Worm (Caenorhabditis elegans) whole organism, L1 larva: ENCODE measurements around the gene irld-24.

Experiments
- C04F5.9 ChIP-seq: sonication (generic microtip); optimal IDR thresholded peaks from 2 replicates; lab custom pipeline; 2016; ENCODE audit warnings: missing genetic modification characterization, missing compliant biosample characterization
- C16A3.4 ChIP-seq: fragments of 150-350 bp; optimal IDR thresholded peaks from 2 replicates; lab custom pipeline; 2014; ENCODE audit warnings: missing biosample characterization, missing genetic modification characterization
- aha-1 ChIP-seq: fragments of 150-350 bp; optimal IDR thresholded peaks from 2 replicates; lab custom pipeline; 2014; ENCODE audit warnings: missing biosample characterization, missing genetic modification characterization
- alr-1 ChIP-seq: fragments of 200-800 bp; sonication (Bioruptor generic); optimal IDR thresholded peaks from 2 replicates; lab custom pipeline; 2018; ENCODE audit warnings: borderline replicate concordance, mild to moderate bottlenecking, missing genetic modification characterization, missing compliant biosample characterization
- blmp-1 ChIP-seq: fragments of 150-350 bp; optimal IDR thresholded peaks from 2 replicates; lab custom pipeline; 2014; ENCODE audit warnings: missing biosample characterization, missing genetic modification characterization
- ceh-63 ChIP-seq: fragments of 200-800 bp; sonication (Bioruptor generic); optimal IDR thresholded peaks from 2 replicates; lab custom pipeline; 2018; ENCODE audit warnings: mild to moderate bottlenecking, missing genetic modification characterization, missing compliant biosample characterization
- ceh-82 ChIP-seq, 3 experiments: fragments of 150-350 bp in 1 of 3; sonication (generic microtip) in 2 of 3; optimal IDR thresholded peaks; 2 replicates each; lab custom pipeline; 2014 to 2017; ENCODE audit warnings: missing biosample characterization in 3 of 3, missing genetic modification characterization in 3 of 3
- ceh-90 ChIP-seq: sonication (generic microtip); optimal IDR thresholded peaks from 2 replicates; lab custom pipeline; 2016; ENCODE audit warnings: missing genetic modification characterization, missing compliant biosample characterization
- ces-1 ChIP-seq: fragments of 150-350 bp; optimal IDR thresholded peaks from 2 replicates; lab custom pipeline; 2014; ENCODE audit warnings: missing biosample characterization, missing genetic modification reagents, missing genetic modification characterization
- dsc-1 ChIP-seq: sonication (generic microtip); optimal IDR thresholded peaks from 2 replicates; lab custom pipeline; 2016; ENCODE audit warnings: mild to moderate bottlenecking, missing genetic modification characterization, missing compliant biosample characterization
- efl-1 ChIP-seq, 4 experiments: fragments of 150-350 bp; optimal IDR thresholded peaks in 3 of 4; peaks in 1 of 4; 1 replicate in 1 of 4; 2 replicates in 3 of 4; lab custom pipeline; 2014; ENCODE audit warnings: missing biosample characterization in 2 of 4, missing genetic modification characterization in 2 of 4, missing genetic modification reagents in 2 of 4
- egl-13 ChIP-seq: sonication (generic microtip); optimal IDR thresholded peaks from 2 replicates; lab custom pipeline; 2016; ENCODE audit warnings: missing genotype, missing genetic modification reagents, missing genetic modification characterization, missing compliant biosample characterization
- elt-2 ChIP-seq: sonication (generic microtip); optimal IDR thresholded peaks from 2 replicates; lab custom pipeline; 2016; ENCODE audit warnings: missing genetic modification characterization, mild to moderate bottlenecking, inconsistent platforms, missing compliant biosample characterization, missing genetic modification reagents
- elt-3 ChIP-seq, 6 experiments: fragments of 150-350 bp in 1 of 6; sonication (generic microtip); optimal IDR thresholded peaks; 2 replicates each; lab custom pipeline; 2017 to 2018; ENCODE audit warnings: missing biosample characterization in 6 of 6, missing genetic modification characterization in 6 of 6, inconsistent platforms in 1 of 6
- fkh-4 ChIP-seq: sonication (generic microtip); optimal IDR thresholded peaks from 2 replicates; lab custom pipeline; 2016; ENCODE audit warnings: missing compliant biosample characterization, missing genetic modification characterization, borderline replicate concordance
- fos-1 ChIP-seq: fragments of 150-350 bp; optimal IDR thresholded peaks from 2 replicates; lab custom pipeline; 2014; ENCODE audit warnings: missing biosample characterization, missing genetic modification characterization
- hpl-2 ChIP-seq: fragments of 150-350 bp; optimal IDR thresholded peaks from 2 replicates; lab custom pipeline; 2014; ENCODE audit warnings: missing biosample characterization, missing genetic modification reagents, missing genetic modification characterization
- jun-1 ChIP-seq: fragments of 150-350 bp; optimal IDR thresholded peaks from 2 replicates; lab custom pipeline; 2014; ENCODE audit warnings: missing biosample characterization, missing genetic modification reagents, missing genetic modification characterization
- lin-13 ChIP-seq: fragments of 150-350 bp; optimal IDR thresholded peaks from 2 replicates; lab custom pipeline; 2014; ENCODE audit warnings: missing biosample characterization, missing genetic modification reagents, missing genetic modification characterization
- lin-35 ChIP-seq, 2 experiments: fragments of 150-350 bp; optimal IDR thresholded peaks; 2 replicates each; lab custom pipeline; 2014; ENCODE audit warnings: missing biosample characterization in 2 of 2, missing genetic modification characterization in 2 of 2, missing genetic modification reagents in 2 of 2
- mep-1 ChIP-seq: fragments of 150-350 bp; optimal IDR thresholded peaks from 2 replicates; lab custom pipeline; 2014; ENCODE audit warnings: missing biosample characterization, missing genetic modification characterization
- nhr-19 ChIP-seq: fragments of 200-800 bp; sonication (Bioruptor generic); conservative IDR thresholded peaks from 2 replicates; pipeline ENCODE4 v1.3.6; 2022; ENCODE audit warnings: missing genetic modification characterization, missing compliant biosample characterization
- nhr-237 ChIP-seq: fragments of 150-350 bp; optimal IDR thresholded peaks from 2 replicates; lab custom pipeline; 2014; ENCODE audit warnings: missing biosample characterization, missing genetic modification characterization
- nhr-71 ChIP-seq: sonication (generic microtip); optimal IDR thresholded peaks from 2 replicates; lab custom pipeline; 2016; ENCODE audit warnings: mild to moderate bottlenecking, missing genetic modification characterization, moderate library complexity, missing compliant biosample characterization
- nhr-76 ChIP-seq: sonication (generic microtip); optimal IDR thresholded peaks from 2 replicates; lab custom pipeline; 2017; ENCODE audit warnings: missing biosample characterization, missing genetic modification characterization
- nhr-85 ChIP-seq: sonication (generic microtip); peaks from one replicate; lab custom pipeline; 2016; ENCODE audit warnings: missing genetic modification characterization, inconsistent platforms, missing compliant biosample characterization
- pqm-1 ChIP-seq: sonication (generic microtip); optimal IDR thresholded peaks from 3 replicates; lab custom pipeline; 2017; ENCODE audit warnings: missing biosample characterization, missing genetic modification characterization
- skn-1 ChIP-seq: fragments of 150-350 bp; optimal IDR thresholded peaks from 2 replicates; lab custom pipeline; 2014; ENCODE audit warnings: missing biosample characterization, missing genetic modification characterization
- snpc-4 ChIP-seq: fragments of 150-350 bp; optimal IDR thresholded peaks from 2 replicates; lab custom pipeline; 2014; ENCODE audit warnings: missing biosample characterization, missing genetic modification characterization
- sox-4 ChIP-seq: sonication (generic microtip); optimal IDR thresholded peaks from 2 replicates; lab custom pipeline; 2016; ENCODE audit warnings: missing genetic modification characterization, missing compliant biosample characterization
- sptf-1 ChIP-seq: fragments of 150-350 bp; optimal IDR thresholded peaks from 2 replicates; lab custom pipeline; 2014; ENCODE audit warnings: missing biosample characterization, missing genetic modification characterization
- sup-37 ChIP-seq: fragments of 200-800 bp; sonication (Bioruptor generic); optimal IDR thresholded peaks from 2 replicates; lab custom pipeline; 2018; ENCODE audit warnings: mild to moderate bottlenecking, missing genetic modification characterization, missing compliant biosample characterization
- swsn-7 ChIP-seq: sonication (generic microtip); optimal IDR thresholded peaks from 2 replicates; lab custom pipeline; 2016; ENCODE audit warnings: missing genetic modification characterization, missing compliant biosample characterization
- tbx-2 ChIP-seq: sonication (generic microtip); optimal IDR thresholded peaks from 2 replicates; lab custom pipeline; 2016; ENCODE audit warnings: missing genetic modification characterization, missing compliant biosample characterization
- tlp-1 ChIP-seq: fragments of 150-350 bp; optimal IDR thresholded peaks from 2 replicates; lab custom pipeline; 2014; ENCODE audit warnings: missing biosample characterization, missing genetic modification characterization
- unc-30 ChIP-seq: sonication (generic microtip); optimal IDR thresholded peaks from 2 replicates; lab custom pipeline; 2017; ENCODE audit warnings: missing biosample characterization, missing genetic modification characterization
- unc-98 ChIP-seq: fragments of 200-800 bp; sonication (Bioruptor generic); IDR thresholded peaks from 2 replicates; pipeline ENCODE4 v1.3.6; 2022; ENCODE audit warnings: missing genetic modification characterization, missing compliant biosample characterization
- xbp-1 ChIP-seq: sonication (generic microtip); optimal IDR thresholded peaks from 2 replicates; lab custom pipeline; 2016; ENCODE audit warnings: missing genetic modification characterization, missing compliant biosample characterization
- ztf-4 ChIP-seq: fragments of 150-350 bp; optimal IDR thresholded peaks from 2 replicates; lab custom pipeline; 2014; ENCODE audit warnings: missing biosample characterization, missing genetic modification characterization

irld-24 gene

DNA sequence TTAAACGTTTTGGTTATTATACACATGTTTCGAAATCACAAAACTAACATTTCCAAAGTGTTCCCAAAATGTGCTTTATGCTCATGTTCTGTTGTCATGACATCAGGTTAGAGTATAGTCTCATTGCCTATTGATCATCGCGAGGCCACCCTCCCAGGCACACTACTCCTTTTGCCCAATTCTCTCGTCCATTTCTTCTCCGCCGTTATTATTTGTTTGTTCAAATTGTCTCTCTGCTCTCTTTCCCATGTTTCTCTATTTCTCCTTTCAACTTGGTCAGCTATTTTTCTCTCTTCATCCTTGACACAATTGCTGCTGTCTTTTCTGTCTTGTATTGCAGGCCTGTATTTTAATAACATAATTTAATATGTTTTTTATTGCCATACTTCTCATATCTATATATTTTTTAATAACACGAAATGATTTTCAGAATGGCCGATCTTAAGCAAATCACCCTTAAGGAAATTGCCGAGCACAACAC is 15.1 kb downstream of the irld-24 start, which contains the start of gene cytb-5.1 (continued):
- no peak for TF ChIP-seq egl-13 (tag; lab: Kevin White, UChicago)
- TF ChIP-seq sup-37 (GFP tag; lab: Kevin White, UChicago): no peak
- TF ChIP-seq sox-4 (tag; lab: Kevin White, UChicago): no peak
- peak; percentile 52 for TF ChIP-seq nhr-71 (tag; lab: Kevin White, UChicago)
- TF ChIP-seq nhr-76 (tag; lab: Kevin White, UChicago): no peak
- TF ChIP-seq hpl-2: no peak
- no peak for TF ChIP-seq mep-1 (tag; lab: Kevin White, UChicago)
- TF ChIP-seq elt-3 (tag; optimal IDR thresholded peaks at IDR 0.05; lab: Kevin White, UChicago): peak in 1 of 6 experiments; percentile 17
- no peak for TF ChIP-seq ces-1 (GFP tag; lab: Kevin White, UChicago)
- peak; percentile 3 for TF ChIP-seq nhr-237 (tag; lab: Kevin White, UChicago)
- no peak for TF ChIP-seq fkh-4 (tag; lab: Kevin White, UChicago)
- peak; percentile 44 for TF ChIP-seq jun-1
- no peak for TF ChIP-seq tbx-2 (tag; lab: Kevin White, UChicago)
- no peak for TF ChIP-seq nhr-19 (GFP tag; lab: Robert Waterston, UW)
- no peak for TF ChIP-seq nhr-85 (tag; lab: Kevin White, UChicago)
- TF ChIP-seq skn-1 (tag; lab: Kevin White, UChicago): peak; percentile 2
- TF ChIP-seq ztf-4 (tag; lab: Kevin White, UChicago): no peak
- no peak for TF ChIP-seq alr-1 (tag; lab: Kevin White, UChicago)
- TF ChIP-seq xbp-1: peak; percentile 6
- peak; percentile 38 for TF ChIP-seq swsn-7
- TF ChIP-seq pqm-1 (tag; lab: Kevin White, UChicago): no peak
- TF ChIP-seq fos-1: no peak
- TF ChIP-seq sptf-1: no peak
- TF ChIP-seq unc-30: no peak
- no peak for TF ChIP-seq ceh-63
- TF ChIP-seq ceh-82 (tag; optimal IDR thresholded peaks at IDR 0.05; lab: Kevin White, UChicago): peak in 2 of 3 experiments; percentile 21 to 46
- TF ChIP-seq ceh-90 (tag; lab: Kevin White, UChicago): no peak
- TF ChIP-seq C16A3.4 (tag; lab: Kevin White, UChicago): no peak
- no peak for TF ChIP-seq lin-13 (GFP tag; lab: Kevin White, UChicago)
- no peak for TF ChIP-seq tlp-1 (tag; lab: Kevin White, UChicago)
- TF ChIP-seq efl-1 (optimal IDR thresholded peaks at IDR 0.05; lab: Kevin White, UChicago): peak in 1 of 2 experiments; percentile 8
- peak in 1 of 2 experiments; percentile 7 for TF ChIP-seq efl-1 (GFP tag; optimal IDR thresholded peaks at IDR 0.05 in 1 of 2; lab: Kevin White, UChicago)

ce11 chrX:14002739-14003138 is 16.3 kb downstream of the irld-24 start:
- TF ChIP-seq efl-1 (optimal IDR thresholded peaks at IDR 0.05; lab: Kevin White, UChicago): no peak
- TF ChIP-seq efl-1 (GFP tag; optimal IDR thresholded peaks at IDR 0.05 in 1 of 2; lab: Kevin White, UChicago): peak in 1 of 2 experiments; percentile 9
- no peak for TF ChIP-seq C04F5.9 (tag; lab: Kevin White, UChicago)

ce11 chrX:14003538-14003937 is 17.1 kb downstream of the irld-24 start:
- TF ChIP-seq aha-1 (no peak), nhr-85 (tag; lab: Kevin White, UChicago) (no peak), unc-98 (GFP tag; lab: Robert Waterston, UW) (no peak), elt-2 (peak; percentile 30), lin-35 (GFP tag; optimal IDR thresholded peaks at IDR 0.05; lab: Kevin White, UChicago) (no peak), fkh-4 (tag; lab: Kevin White, UChicago) (no peak)

DNA sequence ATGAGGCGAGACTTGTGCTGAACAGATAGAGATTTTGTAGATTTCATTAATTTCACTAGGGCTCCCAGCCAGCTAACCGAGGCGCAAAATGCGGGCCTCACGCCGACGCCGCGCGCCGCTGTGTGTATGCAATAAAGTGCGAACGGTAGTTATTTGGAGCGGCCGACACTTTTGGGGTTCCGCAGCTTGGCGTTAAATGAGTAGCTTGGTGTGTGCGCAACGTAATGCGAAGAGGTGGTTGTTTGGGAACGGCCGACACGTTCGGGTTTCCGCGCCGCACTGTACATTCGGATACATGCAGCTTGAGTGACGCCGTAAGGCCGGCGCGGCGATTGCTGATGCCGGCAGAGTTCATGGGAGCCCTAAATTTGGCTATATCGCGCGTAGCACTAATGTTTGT is 21.7 kb downstream of the irld-24 start:
- no peak for TF ChIP-seq blmp-1
- no peak for TF ChIP-seq dsc-1 (tag; lab: Kevin White, UChicago)
- TF ChIP-seq snpc-4: peak; percentile 9
- TF ChIP-seq, all 84 proteins: peak for 1
